Worm (Caenorhabditis elegans) whole organism, L4 larva: ENCODE measurements around the gene col-153.

ENCODE experiments used
- D1046.2 ChIP-seq: fragments of 200-800 bp; sonication (Bioruptor generic); IDR thresholded peaks from 2 replicates; pipeline ENCODE4 v1.3.6; 2022; ENCODE audit warnings: missing genetic modification characterization, missing compliant biosample characterization
- F10B5.3 ChIP-seq: sonication (generic microtip); optimal IDR thresholded peaks from 2 replicates; lab custom pipeline; 2016; ENCODE audit warnings: mild to moderate bottlenecking, missing genetic modification characterization, missing compliant biosample characterization
- F49E8.2 ChIP-seq: sonication (generic microtip); optimal IDR thresholded peaks from 2 replicates; lab custom pipeline; 2016; ENCODE audit warnings: missing compliant biosample characterization, mild to moderate bottlenecking, missing genetic modification characterization, borderline replicate concordance
- T26A8.4 ChIP-seq: fragments of 200-800 bp; sonication (Bioruptor generic); IDR thresholded peaks from 2 replicates; pipeline ENCODE4 v1.3.6; 2022; ENCODE audit warnings: missing genetic modification characterization, missing compliant biosample characterization
- Y105C5A.15 ChIP-seq: fragments of 200-800 bp; sonication (Bioruptor generic); IDR thresholded peaks from 2 replicates; pipeline ENCODE4 v1.3.6; 2022; ENCODE audit warnings: missing genetic modification characterization, missing compliant biosample characterization
- Y48G9A.11 ChIP-seq: fragments of 200-800 bp; sonication (Bioruptor generic); IDR thresholded peaks from 2 replicates; pipeline ENCODE4 v1.3.6; 2022; ENCODE audit warnings: missing genetic modification reagents, missing genetic modification characterization, missing compliant biosample characterization
- Y5F2A.4 ChIP-seq: fragments of 200-800 bp; sonication (Bioruptor generic); optimal IDR thresholded peaks from 2 replicates; lab custom pipeline; 2018; ENCODE audit warnings: mild to moderate bottlenecking, missing genetic modification characterization, missing compliant biosample characterization
- Y75B8A.6 ChIP-seq: fragments of 200-800 bp; sonication (Bioruptor generic); IDR thresholded peaks from 2 replicates; pipeline ENCODE4 v1.3.6; 2022; ENCODE audit warnings: missing genetic modification reagents, missing genetic modification characterization, missing compliant biosample characterization
- ZK337.2 ChIP-seq: fragments of 200-800 bp; sonication (Bioruptor generic); IDR thresholded peaks from 2 replicates; pipeline ENCODE4 v1.3.6; 2022; ENCODE audit warnings: missing genetic modification reagents, missing genetic modification characterization, missing compliant biosample characterization
- aly-2 ChIP-seq: sonication (generic microtip); optimal IDR thresholded peaks from 2 replicates; lab custom pipeline; 2018; ENCODE audit warnings: missing biosample characterization, missing genetic modification characterization
- arid-1 ChIP-seq: fragments of 200-800 bp; sonication (Bioruptor generic); conservative IDR thresholded peaks from 2 replicates; pipeline ENCODE4 v1.3.6; 2022; ENCODE audit warnings: missing genetic modification reagents, missing genetic modification characterization, missing compliant biosample characterization
- ceh-44 ChIP-seq: fragments of 200-800 bp; sonication (Bioruptor generic); IDR thresholded peaks from 2 replicates; pipeline ENCODE4 v1.3.6; 2022; ENCODE audit warnings: missing genetic modification reagents, missing genetic modification characterization, missing compliant biosample characterization
- ceh-82 ChIP-seq: sonication (generic microtip); optimal IDR thresholded peaks from 2 replicates; lab custom pipeline; 2017; ENCODE audit warnings: missing biosample characterization, missing genetic modification characterization
- ces-1 ChIP-seq: fragments of 150-350 bp; sonication (generic microtip); optimal IDR thresholded peaks from 4 replicates; lab custom pipeline; 2014; ENCODE audit warnings: missing biosample characterization, missing genetic modification reagents, missing genetic modification characterization
- daf-12 ChIP-seq: fragments of 150-350 bp; optimal IDR thresholded peaks from 2 replicates; lab custom pipeline; 2014; ENCODE audit warnings: missing biosample characterization, missing genetic modification reagents, missing genetic modification characterization
- dmd-8 ChIP-seq: fragments of 200-800 bp; sonication (Bioruptor generic); IDR thresholded peaks from 2 replicates; pipeline ENCODE4 v1.3.6; 2022; ENCODE audit warnings: missing genetic modification characterization, missing compliant biosample characterization
- dve-1 ChIP-seq: sonication (generic microtip); optimal IDR thresholded peaks from 2 replicates; lab custom pipeline; 2017; ENCODE audit warnings: antibody characterized with exemption, mild to moderate bottlenecking, missing genetic modification characterization, missing compliant biosample characterization; ENCODE audit not compliant: insufficient read depth
- egl-27 ChIP-seq: sonication (generic microtip); optimal IDR thresholded peaks from 3 replicates; lab custom pipeline; 2017; ENCODE audit warnings: missing biosample characterization, missing genetic modification reagents, missing genetic modification characterization
- egl-43 ChIP-seq: fragments of 200-800 bp; sonication (Bioruptor generic); IDR thresholded peaks from 2 replicates; pipeline ENCODE4 v1.3.6; 2022; ENCODE audit warnings: missing genetic modification reagents, missing genetic modification characterization, missing compliant biosample characterization
- hlh-11 ChIP-seq: fragments of 200-800 bp; sonication (Bioruptor generic); optimal IDR thresholded peaks from 2 replicates; lab custom pipeline; 2018; ENCODE audit warnings: mild to moderate bottlenecking, missing genetic modification characterization, missing compliant biosample characterization
- lin-1 ChIP-seq: fragments of 200-800 bp; sonication (Bioruptor generic); IDR thresholded peaks from 2 replicates; pipeline ENCODE4 v1.3.6; 2022; ENCODE audit warnings: missing genetic modification reagents, missing genetic modification characterization, missing compliant biosample characterization
- lin-15B ChIP-seq: fragments of 150-350 bp; sonication (generic microtip); optimal IDR thresholded peaks from 3 replicates; lab custom pipeline; 2014; ENCODE audit warnings: missing biosample characterization, missing genetic modification characterization
- lin-39 ChIP-seq: fragments of 150-350 bp; optimal IDR thresholded peaks from 2 replicates; lab custom pipeline; 2014; ENCODE audit warnings: missing biosample characterization, missing genetic modification reagents, missing genetic modification characterization
- madf-5 ChIP-seq, 2 experiments: fragments of 200-800 bp; sonication (Bioruptor generic); IDR thresholded peaks; 2 replicates each; pipeline ENCODE4 v1.3.6; 2022; ENCODE audit warnings: missing compliant biosample characterization in 2 of 2, missing genetic modification characterization in 2 of 2
- mes-2 ChIP-seq: sonication (generic microtip); optimal IDR thresholded peaks from 2 replicates; lab custom pipeline; 2016; ENCODE audit warnings: missing genotype, mild to moderate bottlenecking, missing genetic modification characterization, missing compliant biosample characterization; ENCODE audit not compliant: poor library complexity, severe bottlenecking
- mxl-2 ChIP-seq: fragments of 200-800 bp; sonication (Bioruptor generic); conservative IDR thresholded peaks from 2 replicates; pipeline ENCODE4 v1.3.6; 2022; ENCODE audit warnings: missing genetic modification reagents, missing genetic modification characterization, missing compliant biosample characterization
- mxl-3 ChIP-seq: fragments of 200-800 bp; sonication (Bioruptor generic); optimal IDR thresholded peaks from 2 replicates; lab custom pipeline; 2018; ENCODE audit warnings: mild to moderate bottlenecking, missing genetic modification characterization, missing compliant biosample characterization
- nhr-102 ChIP-seq: sonication (generic microtip); optimal IDR thresholded peaks from 2 replicates; lab custom pipeline; 2016; ENCODE audit warnings: mild to moderate bottlenecking, missing genetic modification characterization, moderate library complexity, missing compliant biosample characterization
- nhr-11 ChIP-seq: fragments of 150-350 bp; optimal IDR thresholded peaks from 2 replicates; lab custom pipeline; 2014; ENCODE audit warnings: missing biosample characterization, missing genetic modification characterization
- nhr-111 ChIP-seq: fragments of 200-800 bp; sonication (Bioruptor generic); optimal IDR thresholded peaks from 2 replicates; lab custom pipeline; 2018; ENCODE audit warnings: mild to moderate bottlenecking, missing genetic modification characterization, missing compliant biosample characterization
- nhr-25 ChIP-seq: sonication (generic microtip); optimal IDR thresholded peaks from 2 replicates; lab custom pipeline; 2017; ENCODE audit warnings: missing genetic modification characterization, mild to moderate bottlenecking, missing compliant biosample characterization, antibody characterized with exemption, moderate library complexity, borderline replicate concordance; ENCODE audit not compliant: insufficient read depth
- nhr-28 ChIP-seq: fragments of 150-350 bp; optimal IDR thresholded peaks from 2 replicates; lab custom pipeline; 2014; ENCODE audit warnings: missing biosample characterization, missing genetic modification characterization
- nhr-42 ChIP-seq: fragments of 200-800 bp; sonication (Bioruptor generic); IDR thresholded peaks from 2 replicates; pipeline ENCODE4 v1.3.6; 2022; ENCODE audit warnings: missing genetic modification characterization, missing compliant biosample characterization
- nhr-6 ChIP-seq: fragments of 150-350 bp; optimal IDR thresholded peaks from 2 replicates; lab custom pipeline; 2014; ENCODE audit warnings: missing biosample characterization, missing genetic modification characterization
- nhr-76 ChIP-seq: fragments of 150-350 bp; optimal IDR thresholded peaks from 2 replicates; lab custom pipeline; 2014; ENCODE audit warnings: missing biosample characterization, missing genetic modification characterization
- nhr-77 ChIP-seq: fragments of 150-350 bp; optimal IDR thresholded peaks from 2 replicates; lab custom pipeline; 2014; ENCODE audit warnings: missing biosample characterization, missing genetic modification characterization
- pha-4 ChIP-seq, 2 experiments: fragments of 150-350 bp in 1 of 2; fragments of 200-800 bp in 1 of 2; sonication (Bioruptor generic) in 1 of 2; IDR thresholded peaks in 1 of 2; optimal IDR thresholded peaks in 1 of 2; 2 replicates each; pipeline versions ENCODE4 v1.3.6 to Lab custom; 2014 to 2022; ENCODE audit warnings: missing genetic modification characterization in 2 of 2, missing genetic modification reagents in 2 of 2, missing biosample characterization in 1 of 2, missing compliant biosample characterization in 1 of 2
- php-3 ChIP-seq: fragments of 200-800 bp; sonication (Bioruptor generic); IDR thresholded peaks from 2 replicates; pipeline ENCODE4 v1.3.6; 2022; ENCODE audit warnings: missing genetic modification reagents, missing genetic modification characterization, missing compliant biosample characterization
- saeg-2 ChIP-seq: fragments of 200-800 bp; sonication (Bioruptor generic); IDR thresholded peaks from 2 replicates; pipeline ENCODE4 v1.3.6; 2022; ENCODE audit warnings: missing genetic modification reagents, missing genetic modification characterization, missing compliant biosample characterization
- sdz-12 ChIP-seq: fragments of 200-800 bp; sonication (Bioruptor generic); optimal IDR thresholded peaks from 2 replicates; lab custom pipeline; 2018; ENCODE audit warnings: mild to moderate bottlenecking, missing genetic modification characterization, missing compliant biosample characterization
- skn-1 ChIP-seq: fragments of 150-350 bp; optimal IDR thresholded peaks from 2 replicates; lab custom pipeline; 2014; ENCODE audit warnings: missing biosample characterization, missing genetic modification characterization
- snpc-4 ChIP-seq: fragments of 150-350 bp; optimal IDR thresholded peaks from 2 replicates; lab custom pipeline; 2014; ENCODE audit warnings: missing biosample characterization, missing genetic modification characterization
- spr-1 ChIP-seq: sonication (generic microtip); optimal IDR thresholded peaks from 2 replicates; lab custom pipeline; 2016; ENCODE audit warnings: mild to moderate bottlenecking, missing genetic modification characterization, missing compliant biosample characterization
- tra-1 ChIP-seq: fragments of 200-800 bp; sonication (Bioruptor generic); IDR thresholded peaks from 2 replicates; pipeline ENCODE4 v1.3.6; 2022; ENCODE audit warnings: missing genetic modification reagents, missing genetic modification characterization, missing compliant biosample characterization
- unc-39 ChIP-seq: sonication (generic microtip); optimal IDR thresholded peaks from 2 replicates; lab custom pipeline; 2017; ENCODE audit warnings: missing biosample characterization, missing genetic modification characterization
- vab-7 ChIP-seq: fragments of 200-800 bp; sonication (Bioruptor generic); IDR thresholded peaks from 2 replicates; pipeline ENCODE4 v1.3.6; 2022; ENCODE audit warnings: missing genetic modification reagents, missing genetic modification characterization, missing compliant biosample characterization
- zfp-2 ChIP-seq: sonication (generic microtip); optimal IDR thresholded peaks from 2 replicates; lab custom pipeline; 2016; ENCODE audit warnings: mild to moderate bottlenecking, missing genetic modification characterization, missing compliant biosample characterization
- zfp-3 ChIP-seq: fragments of 200-800 bp; sonication (Bioruptor generic); conservative IDR thresholded peaks from 2 replicates; pipeline ENCODE4 v1.3.6; 2022; ENCODE audit warnings: missing genetic modification reagents, missing genetic modification characterization, missing compliant biosample characterization
- zip-2 ChIP-seq: fragments of 150-350 bp; optimal IDR thresholded peaks from 2 replicates; lab custom pipeline; 2014; ENCODE audit warnings: missing biosample characterization, missing genetic modification characterization
- ztf-11 ChIP-seq: fragments of 150-350 bp; optimal IDR thresholded peaks from 2 replicates; lab custom pipeline; 2014; ENCODE audit warnings: missing biosample characterization, missing genetic modification characterization
- ztf-7 ChIP-seq: fragments of 150-350 bp; optimal IDR thresholded peaks from 2 replicates; lab custom pipeline; 2014; ENCODE audit warnings: missing biosample characterization, missing genetic modification characterization

The col-153 gene

ce11 chrV:10965501-10965900 is 15.9 kb downstream of the col-153 start, which contains the start of the genes ctf-4 and eef-1G (continued):
- TF ChIP-seq Y75B8A.6 (GFP tag; lab: Robert Waterston, UW) (peak; percentile 73; the same call in 1 of the 2 replicates), skn-1 (tag; lab: Kevin White, UChicago) (no peak), Y105C5A.15 (GFP tag; lab: Robert Waterston, UW) (no peak), php-3 (peak; percentile 82), lin-15B (peak; percentile 77), vab-7 (peak; percentile 64), nhr-28 (tag; lab: Kevin White, UChicago) (peak; percentile 97), pha-4 (GFP tag; IDR thresholded peaks at IDR 0.05; lab: Robert Waterston, UW) (peak; percentile 92), pha-4 (tag; optimal IDR thresholded peaks at IDR 0.05; lab: Kevin White, UChicago) (peak; percentile 100), daf-12 (tag; lab: Kevin White, UChicago) (no peak), dve-1 (tag; lab: Kevin White, UChicago) (peak; percentile 98), nhr-11 (tag; lab: Kevin White, UChicago) (peak; percentile 98), mxl-2 (GFP tag; lab: Robert Waterston, UW) (no peak), nhr-111 (no peak), F49E8.2 (tag; lab: Kevin White, UChicago) (peak; percentile 51), lin-39 (tag; lab: Kevin White, UChicago) (no peak), zfp-2 (tag; lab: Kevin White, UChicago) (peak; percentile 84), aly-2 (no peak), mes-2 (tag; lab: Kevin White, UChicago) (peak; percentile 93), nhr-6 (tag; lab: Kevin White, UChicago) (peak; percentile 97), ceh-44 (GFP tag; lab: Robert Waterston, UW) (no peak), nhr-102 (peak; percentile 96), spr-1 (tag; lab: Kevin White, UChicago) (peak; percentile 88), tra-1 (GFP tag; lab: Robert Waterston, UW) (peak; percentile 85; the same call in 1 of the 2 replicates), ZK337.2 (no peak), dmd-8 (peak; percentile 34; the same call in 1 of the 2 replicates), ztf-7 (tag; lab: Kevin White, UChicago) (no peak), madf-5 (GFP tag; IDR thresholded peaks at IDR 0.05; lab: Robert Waterston, UW) (no peak), sdz-12 (GFP tag; lab: Kevin White, UChicago) (no peak), ztf-11 (tag; lab: Kevin White, UChicago) (no peak), F10B5.3 (tag; lab: Kevin White, UChicago) (peak; percentile 79), Y48G9A.11 (GFP tag; lab: Robert Waterston, UW) (peak; percentile 7; the same call in 1 of the 2 replicates), ceh-82 (tag; lab: Kevin White, UChicago) (no peak), nhr-42 (GFP tag; lab: Robert Waterston, UW) (peak; percentile 87; the same call in 1 of the 2 replicates), hlh-11 (peak; percentile 98), mxl-3 (peak; percentile 87), egl-27 (peak; percentile 64), egl-43 (GFP tag; lab: Robert Waterston, UW) (peak; percentile 60; the same call in 1 of the 2 replicates), ces-1 (GFP tag; lab: Kevin White, UChicago) (no peak), zfp-3 (GFP tag; lab: Robert Waterston, UW) (peak; percentile 83), T26A8.4 (GFP tag; lab: Robert Waterston, UW) (peak; percentile 95), unc-39 (tag; lab: Kevin White, UChicago) (no peak), snpc-4 (tag; lab: Kevin White, UChicago) (peak; percentile 32), zip-2 (tag; lab: Kevin White, UChicago) (peak; percentile 64), nhr-76 (tag; lab: Kevin White, UChicago) (peak; percentile 18), arid-1 (GFP tag; lab: Robert Waterston, UW) (peak; percentile 87), D1046.2 (no peak), lin-1 (GFP tag; lab: Robert Waterston, UW) (peak; percentile 94), Y5F2A.4 (GFP tag; lab: Kevin White, UChicago) (peak; percentile 28), saeg-2 (GFP tag; lab: Robert Waterston, UW) (peak; percentile 87), nhr-77 (tag; lab: Kevin White, UChicago) (peak; percentile 98), nhr-25 (tag; lab: Kevin White, UChicago) (peak; percentile 97)
